Worm (Caenorhabditis elegans) whole organism, L4 larva: Measurements from ENCODE around the gene srz-13.

ENCODE experiments used
- D1046.2 ChIP-seq: fragments of 200-800 bp; sonication (Bioruptor generic); IDR thresholded peaks from 2 replicates; pipeline ENCODE4 v1.3.6; 2022; ENCODE audit warnings: missing genetic modification characterization, missing compliant biosample characterization
- F26F4.8 ChIP-seq: fragments of 200-800 bp; sonication (Bioruptor generic); conservative IDR thresholded peaks from 2 replicates; pipeline ENCODE4 v1.3.6; 2022; ENCODE audit warnings: missing genetic modification characterization, missing compliant biosample characterization
- T20F7.1 ChIP-seq: fragments of 200-800 bp; sonication (Bioruptor generic); optimal IDR thresholded peaks from 2 replicates; lab custom pipeline; 2018; ENCODE audit warnings: mild to moderate bottlenecking, missing genetic modification characterization, missing compliant biosample characterization
- Y48G9A.11 ChIP-seq: fragments of 200-800 bp; sonication (Bioruptor generic); IDR thresholded peaks from 2 replicates; pipeline ENCODE4 v1.3.6; 2022; ENCODE audit warnings: missing genetic modification reagents, missing genetic modification characterization, missing compliant biosample characterization
- ZK337.2 ChIP-seq: fragments of 200-800 bp; sonication (Bioruptor generic); IDR thresholded peaks from 2 replicates; pipeline ENCODE4 v1.3.6; 2022; ENCODE audit warnings: missing genetic modification reagents, missing genetic modification characterization, missing compliant biosample characterization
- ceh-32 ChIP-seq: sonication (generic microtip); optimal IDR thresholded peaks from 2 replicates; lab custom pipeline; 2016; ENCODE audit warnings: mild to moderate bottlenecking, missing genetic modification characterization, missing compliant biosample characterization; ENCODE audit not compliant: poor library complexity
- ceh-82 ChIP-seq: sonication (generic microtip); optimal IDR thresholded peaks from 2 replicates; lab custom pipeline; 2017; ENCODE audit warnings: missing biosample characterization, missing genetic modification characterization
- daf-12 ChIP-seq: fragments of 150-350 bp; optimal IDR thresholded peaks from 2 replicates; lab custom pipeline; 2014; ENCODE audit warnings: missing biosample characterization, missing genetic modification reagents, missing genetic modification characterization
- daf-16 ChIP-seq, 3 experiments: sonication (generic microtip); optimal IDR thresholded peaks; 2 replicates each; lab custom pipeline; 2016 to 2017; ENCODE audit warnings: missing genetic modification characterization in 3 of 3, missing genetic modification reagents in 3 of 3, mild to moderate bottlenecking in 2 of 3, missing compliant biosample characterization in 2 of 3, missing biosample characterization in 1 of 3, moderate library complexity in 1 of 3
- daf-8 ChIP-seq: fragments of 200-800 bp; sonication (Bioruptor generic); IDR thresholded peaks from 2 replicates; pipeline ENCODE4 v1.3.6; 2022; ENCODE audit warnings: missing genetic modification characterization, missing compliant biosample characterization
- dmd-6 ChIP-seq: fragments of 200-800 bp; sonication (Bioruptor generic); IDR thresholded peaks from 2 replicates; pipeline ENCODE4 v1.3.6; 2022; ENCODE audit warnings: missing genetic modification reagents, missing genetic modification characterization, missing compliant biosample characterization
- dmd-8 ChIP-seq: fragments of 200-800 bp; sonication (Bioruptor generic); IDR thresholded peaks from 2 replicates; pipeline ENCODE4 v1.3.6; 2022; ENCODE audit warnings: missing genetic modification characterization, missing compliant biosample characterization
- dve-1 ChIP-seq: sonication (generic microtip); optimal IDR thresholded peaks from 2 replicates; lab custom pipeline; 2017; ENCODE audit warnings: antibody characterized with exemption, mild to moderate bottlenecking, missing genetic modification characterization, missing compliant biosample characterization; ENCODE audit not compliant: insufficient read depth
- egl-27 ChIP-seq: sonication (generic microtip); optimal IDR thresholded peaks from 3 replicates; lab custom pipeline; 2017; ENCODE audit warnings: missing biosample characterization, missing genetic modification reagents, missing genetic modification characterization
- egl-43 ChIP-seq: fragments of 200-800 bp; sonication (Bioruptor generic); IDR thresholded peaks from 2 replicates; pipeline ENCODE4 v1.3.6; 2022; ENCODE audit warnings: missing genetic modification reagents, missing genetic modification characterization, missing compliant biosample characterization
- gei-8 ChIP-seq: fragments of 200-800 bp; sonication (Bioruptor generic); optimal IDR thresholded peaks from 2 replicates; lab custom pipeline; 2018; ENCODE audit warnings: mild to moderate bottlenecking, missing genetic modification characterization, missing compliant biosample characterization
- hif-1 ChIP-seq, 2 experiments: sonication (generic microtip); optimal IDR thresholded peaks; 2 replicates each; lab custom pipeline; 2016 to 2017; ENCODE audit warnings: missing compliant biosample characterization in 2 of 2, missing genetic modification characterization in 2 of 2, missing genetic modification reagents in 2 of 2, missing genotype in 2 of 2, mild to moderate bottlenecking in 1 of 2
- hlh-30 ChIP-seq: sonication (generic microtip); optimal IDR thresholded peaks from 2 replicates; lab custom pipeline; 2017; ENCODE audit warnings: antibody characterized with exemption, mild to moderate bottlenecking, missing genetic modification characterization, missing compliant biosample characterization; ENCODE audit not compliant: insufficient read depth
- jun-1 ChIP-seq: fragments of 150-350 bp; optimal IDR thresholded peaks from 2 replicates; lab custom pipeline; 2014; ENCODE audit warnings: missing biosample characterization, missing genetic modification reagents, missing genetic modification characterization
- lin-13 ChIP-seq: fragments of 150-350 bp; optimal IDR thresholded peaks from 2 replicates; lab custom pipeline; 2014; ENCODE audit warnings: missing biosample characterization, missing genetic modification reagents, missing genetic modification characterization
- lsy-2 ChIP-seq, 2 experiments: fragments of 150-350 bp in 1 of 2; sonication (generic microtip) in 1 of 2; optimal IDR thresholded peaks; 2 replicates each; lab custom pipeline; 2014 to 2017; ENCODE audit warnings: missing biosample characterization in 2 of 2, missing genetic modification characterization in 2 of 2
- mdt-29 ChIP-seq: fragments of 200-800 bp; sonication (Bioruptor generic); IDR thresholded peaks from 2 replicates; pipeline ENCODE4 v1.3.6; 2022; ENCODE audit warnings: missing genetic modification reagents, missing genetic modification characterization, missing compliant biosample characterization
- mep-1 ChIP-seq: fragments of 150-350 bp; sonication (generic microtip); optimal IDR thresholded peaks from 3 replicates; lab custom pipeline; 2014; ENCODE audit warnings: missing biosample characterization, missing genetic modification characterization
- mxl-2 ChIP-seq: fragments of 200-800 bp; sonication (Bioruptor generic); conservative IDR thresholded peaks from 2 replicates; pipeline ENCODE4 v1.3.6; 2022; ENCODE audit warnings: missing genetic modification reagents, missing genetic modification characterization, missing compliant biosample characterization
- nhr-10 ChIP-seq: fragments of 150-350 bp; optimal IDR thresholded peaks from 2 replicates; lab custom pipeline; 2014; ENCODE audit warnings: missing biosample characterization, missing genetic modification characterization
- nhr-111 ChIP-seq: fragments of 200-800 bp; sonication (Bioruptor generic); optimal IDR thresholded peaks from 2 replicates; lab custom pipeline; 2018; ENCODE audit warnings: mild to moderate bottlenecking, missing genetic modification characterization, missing compliant biosample characterization
- nhr-28 ChIP-seq: fragments of 150-350 bp; optimal IDR thresholded peaks from 2 replicates; lab custom pipeline; 2014; ENCODE audit warnings: missing biosample characterization, missing genetic modification characterization
- nhr-41 ChIP-seq: fragments of 200-800 bp; sonication (Bioruptor generic); IDR thresholded peaks from 2 replicates; pipeline ENCODE4 v1.3.6; 2022; ENCODE audit warnings: missing genetic modification reagents, missing genetic modification characterization, missing compliant biosample characterization
- nhr-48 ChIP-seq: sonication (generic microtip); optimal IDR thresholded peaks from 2 replicates; lab custom pipeline; 2016; ENCODE audit warnings: mild to moderate bottlenecking, missing genetic modification characterization, missing compliant biosample characterization
- nhr-6 ChIP-seq: fragments of 150-350 bp; optimal IDR thresholded peaks from 2 replicates; lab custom pipeline; 2014; ENCODE audit warnings: missing biosample characterization, missing genetic modification characterization
- tra-1 ChIP-seq: fragments of 200-800 bp; sonication (Bioruptor generic); IDR thresholded peaks from 2 replicates; pipeline ENCODE4 v1.3.6; 2022; ENCODE audit warnings: missing genetic modification reagents, missing genetic modification characterization, missing compliant biosample characterization
- unc-62 ChIP-seq, 3 experiments: fragments of 150-350 bp in 1 of 3; sonication (generic microtip); optimal IDR thresholded peaks in 2 of 3; peaks in 1 of 3; 1 replicate in 1 of 3; 2 replicates in 2 of 3; lab custom pipeline; 2014 to 2017; ENCODE audit warnings: missing biosample characterization in 3 of 3, missing genetic modification characterization in 3 of 3, missing genetic modification reagents in 3 of 3, missing genotype in 1 of 3
- vab-7 ChIP-seq: fragments of 200-800 bp; sonication (Bioruptor generic); IDR thresholded peaks from 2 replicates; pipeline ENCODE4 v1.3.6; 2022; ENCODE audit warnings: missing genetic modification reagents, missing genetic modification characterization, missing compliant biosample characterization
- zfp-3 ChIP-seq: fragments of 200-800 bp; sonication (Bioruptor generic); conservative IDR thresholded peaks from 2 replicates; pipeline ENCODE4 v1.3.6; 2022; ENCODE audit warnings: missing genetic modification reagents, missing genetic modification characterization, missing compliant biosample characterization
- zip-11 ChIP-seq: fragments of 200-800 bp; sonication (Bioruptor generic); IDR thresholded peaks from 2 replicates; pipeline ENCODE4 v1.3.6; 2022; ENCODE audit warnings: missing genetic modification characterization, missing compliant biosample characterization
- ztf-11 ChIP-seq: fragments of 150-350 bp; optimal IDR thresholded peaks from 2 replicates; lab custom pipeline; 2014; ENCODE audit warnings: missing biosample characterization, missing genetic modification characterization
- ztf-7 ChIP-seq: fragments of 150-350 bp; optimal IDR thresholded peaks from 2 replicates; lab custom pipeline; 2014; ENCODE audit warnings: missing biosample characterization, missing genetic modification characterization

The srz-13 gene

DNA sequence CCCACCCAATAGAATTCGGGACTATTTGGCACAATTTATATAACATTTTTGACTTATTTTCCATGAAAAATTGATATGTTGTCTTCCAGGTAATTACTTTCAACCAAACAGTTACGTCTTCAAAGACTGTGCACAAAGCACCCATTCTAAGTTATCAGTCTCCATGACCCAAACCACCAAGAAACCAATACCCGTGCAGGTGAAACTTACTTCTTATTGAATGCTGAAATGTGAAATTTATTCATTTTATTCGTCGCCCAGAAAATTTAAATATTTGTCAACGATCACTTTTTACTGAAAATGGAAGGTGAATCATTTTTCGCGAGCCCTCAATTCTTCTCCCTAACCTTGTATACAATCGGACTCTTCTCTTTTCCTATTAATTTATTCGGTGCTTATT, 8.3 kb downstream of the srz-13 start, which contains the start of gene srh-281:
Gene srh-281, plus strand, starts transcription at position 301 of the 400 bp plus-strand sequence.
- TF ChIP-seq vab-7 (GFP tag; lab: Robert Waterston, UW): no peak
- TF ChIP-seq daf-16 (GFP tag; optimal IDR thresholded peaks at IDR 0.05; lab: Kevin White, UChicago): no peak
- TF ChIP-seq daf-16 (tag; optimal IDR thresholded peaks at IDR 0.05; lab: Kevin White, UChicago): no peak
- no peak for TF ChIP-seq ZK337.2 (GFP tag; lab: Robert Waterston, UW)
- TF ChIP-seq jun-1 (tag; lab: Kevin White, UChicago): no peak
- no peak for TF ChIP-seq hif-1 (tag; optimal IDR thresholded peaks at IDR 0.05; lab: Kevin White, UChicago)
- TF ChIP-seq hlh-30: no peak
- no peak for TF ChIP-seq nhr-10 (tag; lab: Kevin White, UChicago)

DNA sequence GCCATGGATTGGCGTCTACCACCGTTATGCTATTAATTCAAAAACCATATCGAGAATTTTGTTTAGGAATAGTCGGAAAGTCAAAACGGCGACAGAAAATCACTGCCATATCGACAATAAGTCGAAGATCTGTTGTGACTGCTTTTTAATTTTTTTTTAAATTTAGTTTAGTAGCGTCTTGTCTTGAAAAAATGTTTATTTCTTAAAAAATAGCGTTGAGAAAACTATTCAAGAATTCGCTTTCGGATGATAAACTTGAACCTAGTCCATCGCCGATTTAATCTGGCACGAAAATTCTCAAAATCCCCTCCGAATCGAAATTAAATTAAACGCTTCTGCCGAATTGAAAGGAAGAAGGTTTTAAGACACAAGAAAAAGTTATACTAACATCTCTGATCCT, 9.9 kb downstream of the srz-13 start, which contains the start of gene srh-279:
Gene srh-279, plus strand, starts transcription at position 301 of the 400 bp plus-strand sequence.
- TF ChIP-seq T20F7.1 (GFP tag; lab: Kevin White, UChicago) (no peak), unc-62 (GFP tag; optimal IDR thresholded peaks at IDR 0.05 in 1 of 2; lab: Kevin White, UChicago) (peak in 1 of 2 experiments; percentile 26), unc-62 (tag; optimal IDR thresholded peaks at IDR 0.05; lab: Kevin White, UChicago) (no peak)

DNA sequence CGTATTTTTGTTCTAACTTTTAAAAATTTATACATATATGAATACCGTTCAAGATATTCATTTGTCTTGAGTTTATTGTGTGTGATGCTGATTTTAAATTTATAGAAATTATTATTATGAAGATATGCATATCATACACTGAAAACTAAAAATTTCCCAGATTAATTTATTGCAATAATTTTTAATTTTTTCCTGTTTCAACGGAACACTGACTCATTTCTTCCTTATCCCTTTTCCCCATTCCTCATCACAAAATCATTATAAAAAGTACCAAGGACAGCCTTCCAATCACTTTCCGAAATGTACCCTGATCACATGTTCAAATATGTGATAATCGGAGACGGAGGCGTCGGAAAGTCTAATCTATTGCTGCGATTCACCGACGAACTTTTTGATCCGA, 12.4 kb downstream of the srz-13 start, which contains the start of gene rabr-4:
Gene rabr-4, plus strand, starts transcription at position 301 of the 400 bp plus-strand sequence.
- no peak for TF ChIP-seq jun-1 (tag; lab: Kevin White, UChicago)
- no peak for TF ChIP-seq nhr-6 (tag; lab: Kevin White, UChicago)
- TF ChIP-seq daf-8 (GFP tag; lab: Robert Waterston, UW): no peak
- no peak for TF ChIP-seq vab-7 (GFP tag; lab: Robert Waterston, UW)

DNA sequence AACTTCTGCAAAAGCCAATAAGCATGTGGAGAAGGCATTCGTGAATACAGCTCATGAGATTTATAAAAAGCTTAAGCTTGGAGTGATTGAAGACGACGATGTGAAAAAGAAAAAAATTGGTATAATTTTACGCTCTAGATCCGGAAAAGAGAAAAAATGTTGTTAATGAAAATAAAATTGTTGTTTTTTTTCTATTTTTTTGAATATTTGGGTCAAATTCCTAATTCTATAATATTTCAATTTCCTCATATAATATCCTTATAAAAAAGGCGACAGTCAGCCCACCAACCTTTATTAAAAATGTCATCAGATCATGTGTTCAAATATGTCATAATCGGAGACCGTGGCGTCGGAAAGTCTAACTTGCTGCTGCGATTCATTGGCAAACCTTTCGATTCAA, 13.2 kb downstream of the srz-13 start, which contains the start of gene rabr-3:
Gene rabr-3, plus strand, starts transcription at position 301 of the 400 bp plus-strand sequence.
- no peak for TF ChIP-seq mep-1 (tag; lab: Kevin White, UChicago)
- TF ChIP-seq zfp-3: no peak
- TF ChIP-seq gei-8 (GFP tag; lab: Kevin White, UChicago): no peak
- TF ChIP-seq dve-1: no peak
- no peak for TF ChIP-seq nhr-48 (tag; lab: Kevin White, UChicago)
- no peak for TF ChIP-seq Y48G9A.11 (GFP tag; lab: Robert Waterston, UW)
- TF ChIP-seq ztf-11 (tag; lab: Kevin White, UChicago): no peak
- TF ChIP-seq zip-11 (GFP tag; lab: Robert Waterston, UW): no peak
- TF ChIP-seq daf-12 (tag; lab: Kevin White, UChicago): no peak
- no peak for TF ChIP-seq mxl-2 (GFP tag; lab: Robert Waterston, UW)
- no peak for TF ChIP-seq nhr-41
- no peak for TF ChIP-seq dmd-8 (GFP tag; lab: Robert Waterston, UW)
- TF ChIP-seq jun-1 (tag; lab: Kevin White, UChicago): no peak
- TF ChIP-seq, all 104 proteins: peak for 0

DNA sequence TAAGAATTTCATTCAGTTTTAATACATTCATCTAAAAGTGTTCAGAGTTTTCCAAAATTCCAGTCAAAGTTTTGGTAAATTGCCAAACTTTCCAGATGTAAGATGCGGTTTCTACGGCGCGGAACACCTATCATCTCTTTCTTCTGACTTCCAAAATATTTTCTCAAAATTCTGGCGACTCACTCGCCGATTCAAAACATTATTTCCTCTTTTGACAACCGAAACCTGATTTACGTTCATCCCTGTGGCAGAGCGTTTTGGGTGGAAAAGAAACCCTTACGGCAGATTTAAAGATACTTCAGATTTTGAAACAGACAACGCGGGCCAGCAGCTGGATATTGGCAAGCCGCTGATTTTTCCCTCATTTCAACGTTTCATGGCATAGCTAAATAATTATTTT, 15.8 kb downstream of the srz-13 start, which contains the start of gene F11A5.5:
Gene F11A5.5, plus strand, starts transcription at position 301 of the 400 bp plus-strand sequence.
- no peak for TF ChIP-seq tra-1 (GFP tag; lab: Robert Waterston, UW)
- no peak for TF ChIP-seq lsy-2 (tag; optimal IDR thresholded peaks at IDR 0.05; lab: Kevin White, UChicago)
- TF ChIP-seq nhr-41: no peak
- TF ChIP-seq egl-27 (tag; lab: Kevin White, UChicago): no peak
- TF ChIP-seq ztf-7 (tag; lab: Kevin White, UChicago): no peak
- TF ChIP-seq vab-7 (GFP tag; lab: Robert Waterston, UW): no peak
- TF ChIP-seq T20F7.1 (GFP tag; lab: Kevin White, UChicago): no peak
- TF ChIP-seq D1046.2 (GFP tag; lab: Robert Waterston, UW): no peak
- no peak for TF ChIP-seq nhr-28 (tag; lab: Kevin White, UChicago)
- no peak for TF ChIP-seq F26F4.8 (GFP tag; lab: Robert Waterston, UW)
- TF ChIP-seq ceh-82 (tag; lab: Kevin White, UChicago): no peak
- TF ChIP-seq lin-13 (GFP tag; lab: Kevin White, UChicago): no peak
- no peak for TF ChIP-seq nhr-111 (GFP tag; lab: Kevin White, UChicago)
- TF ChIP-seq egl-43 (GFP tag; lab: Robert Waterston, UW): no peak
- no peak for TF ChIP-seq ceh-32
- no peak for TF ChIP-seq nhr-10 (tag; lab: Kevin White, UChicago)
- no peak for TF ChIP-seq dmd-6 (GFP tag; lab: Robert Waterston, UW)
- TF ChIP-seq mdt-29 (GFP tag; lab: Robert Waterston, UW): no peak
- TF ChIP-seq, all 104 proteins: peak for 0
